Fruit fly (Drosophila melanogaster): ENCODE measurements around the gene CG33128.

The CG33128 gene

DNA sequence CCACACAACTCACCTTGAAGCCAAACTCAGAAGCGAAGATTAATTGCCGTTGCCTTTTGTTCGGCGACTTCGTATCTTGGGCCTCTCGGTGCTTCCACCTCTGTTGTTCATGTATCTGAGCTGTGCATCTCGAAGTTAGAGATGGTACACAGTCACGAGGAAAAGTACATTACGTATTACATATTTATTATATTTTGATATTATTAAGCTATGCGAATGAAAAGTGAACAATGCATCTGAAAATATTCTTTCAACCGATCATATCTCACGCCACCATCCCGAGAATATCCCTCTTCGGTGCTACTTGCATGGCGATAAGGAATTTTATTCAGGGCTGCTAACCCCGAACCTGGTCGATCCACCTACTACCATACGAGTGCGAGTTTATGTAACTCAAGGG is 48.8 kb upstream of the CG33128 start (continued):
- TF ChIP-seq D19A (tag; optimal IDR thresholded peaks at IDR 0.05) (peak; percentile 24), Atf-2 (GFP tag; optimal IDR thresholded peaks at IDR 0.05) (no peak), CG11504 (tag; optimal IDR thresholded peaks at IDR 0.05) (peak; percentile 49), Hmx (GFP tag; optimal IDR thresholded peaks at IDR 0.05) (no peak), Xbp1 (GFP tag; optimal IDR thresholded peaks at IDR 0.05) (peak; percentile 11), sens-2 (GFP tag; IDR thresholded peaks at IDR 0.05) (0 out of 2 replicates have a peak, but pooled peaks have one; percentile 33), Dip3 (GFP tag; optimal IDR thresholded peaks at IDR 0.05) (no peak), toy (GFP tag; IDR thresholded peaks at IDR 0.05) (no peak), Oaz (GFP tag; IDR thresholded peaks at IDR 0.05) (no peak), CG16813 (GFP tag; IDR thresholded peaks at IDR 0.05; ENCODE audit: partially characterized antibody) (0 out of 3 replicates have a peak, but pooled peaks have one; percentile 44), ase (GFP tag; IDR thresholded peaks at IDR 0.05) (no peak), amos (GFP tag; IDR thresholded peaks at IDR 0.05; ENCODE audit: partially characterized antibody) (peak; percentile 31; the same call in 1 of the 2 replicates), crol (GFP tag; IDR thresholded peaks at IDR 0.05) (no peak; the same call in 1 of the 2 replicates), kay (GFP tag; optimal IDR thresholded peaks at IDR 0.05) (no peak), pb (GFP tag; optimal IDR thresholded peaks at IDR 0.05) (no peak), Myb (GFP tag; optimal IDR thresholded peaks at IDR 0.05) (no peak), maf-S (GFP tag; optimal IDR thresholded peaks at IDR 0.05) (no peak), CG8359 (GFP tag; optimal IDR thresholded peaks at IDR 0.05; ENCODE audit: borderline replicate concordance) (no peak), CG7839 (tag; optimal IDR thresholded peaks at IDR 0.05) (peak; percentile 27), lab (GFP tag; optimal IDR thresholded peaks at IDR 0.05) (peak; percentile 41), z (GFP tag; IDR thresholded peaks at IDR 0.05) (no peak), CG7928 (GFP tag; optimal IDR thresholded peaks at IDR 0.05) (no peak), ac (GFP tag; optimal IDR thresholded peaks at IDR 0.05) (no peak), Ets65A (GFP tag) (no peak), CG6854 (GFP tag; optimal IDR thresholded peaks at IDR 0.05) (no peak), unpg (GFP tag; optimal IDR thresholded peaks at IDR 0.05) (peak; percentile 22), CG1602 (GFP tag; optimal IDR thresholded peaks at IDR 0.05) (peak; percentile 2), Ssrp (tag; optimal IDR thresholded peaks at IDR 0.05) (peak; percentile 34), H15 (GFP tag; IDR thresholded peaks at IDR 0.05) (no peak), gce (GFP tag; IDR thresholded peaks at IDR 0.05) (no peak), CHES-1-like (GFP tag; optimal IDR thresholded peaks at IDR 0.05) (no peak), bab2 (GFP tag; optimal IDR thresholded peaks at IDR 0.05) (no peak), CG16863 (GFP tag; optimal IDR thresholded peaks at IDR 0.05) (no peak), Opbp (GFP tag; IDR thresholded peaks at IDR 0.05; ENCODE audit: partially characterized antibody) (no peak), CG18476 (GFP tag; optimal IDR thresholded peaks at IDR 0.05) (no peak), h (optimal IDR thresholded peaks at IDR 0.05) (no peak), Bdp1 (GFP tag; optimal IDR thresholded peaks at IDR 0.05) (no peak), CG14860 (GFP tag; IDR thresholded peaks at IDR 0.05; ENCODE audit: partially characterized antibody) (no peak), hbn (GFP tag; IDR thresholded peaks at IDR 0.05; ENCODE audit: partially characterized antibody) (no peak), pnt (GFP tag; optimal IDR thresholded peaks at IDR 0.05) (no peak), CG30431 (GFP tag; optimal IDR thresholded peaks at IDR 0.05) (no peak), hkb (optimal IDR thresholded peaks at IDR 0.05) (no peak), hkb (GFP tag; IDR thresholded peaks at IDR 0.05) (peak; percentile 51), CG1647 (GFP tag; optimal IDR thresholded peaks at IDR 0.05) (no peak), CG32772 (GFP tag; IDR thresholded peaks at IDR 0.05) (0 out of 2 replicates have a peak, but pooled peaks have one; percentile 12), CG8924 (tag; optimal IDR thresholded peaks at IDR 0.05) (peak; percentile 30), CG7372 (GFP tag; IDR thresholded peaks at IDR 0.05) (0 out of 2 replicates have a peak, but pooled peaks have one; percentile 15), gro (GFP tag; optimal IDR thresholded peaks at IDR 0.05) (no peak), CG6272 (GFP tag; IDR thresholded peaks at IDR 0.05) (no peak), CG14710 (tag; optimal IDR thresholded peaks at IDR 0.05) (peak; percentile 42), CG18599 (GFP tag; optimal IDR thresholded peaks at IDR 0.05) (peak; percentile 43), sr (GFP tag; IDR thresholded peaks at IDR 0.05) (no peak)
